Worm (Caenorhabditis elegans) whole organism, L1 larva: ENCODE measurements around the gene F12E12.1.

ENCODE experiments used
- aha-1 ChIP-seq: fragments of 150-350 bp; optimal IDR thresholded peaks from 2 replicates; lab custom pipeline; 2014; ENCODE audit warnings: missing biosample characterization, missing genetic modification characterization
- aly-2 ChIP-seq: fragments of 150-350 bp; optimal IDR thresholded peaks from 2 replicates; lab custom pipeline; 2014; ENCODE audit warnings: missing biosample characterization, missing genetic modification characterization
- ama-1 ChIP-seq: fragments of 150-350 bp; optimal IDR thresholded peaks from 2 replicates; lab custom pipeline; 2014
- ceh-82 ChIP-seq, 3 experiments: fragments of 150-350 bp in 1 of 3; sonication (generic microtip) in 2 of 3; optimal IDR thresholded peaks; 2 replicates each; lab custom pipeline; 2014 to 2017; ENCODE audit warnings: missing biosample characterization in 3 of 3, missing genetic modification characterization in 3 of 3
- dpl-1 ChIP-seq, 3 experiments: fragments of 150-350 bp in 2 of 3; sonication (generic microtip) in 1 of 3; optimal IDR thresholded peaks; 2 replicates each; lab custom pipeline; 2014 to 2017; ENCODE audit warnings: missing biosample characterization in 3 of 3, missing genetic modification characterization in 3 of 3, missing genetic modification reagents in 3 of 3
- egl-13 ChIP-seq: sonication (generic microtip); optimal IDR thresholded peaks from 2 replicates; lab custom pipeline; 2016; ENCODE audit warnings: missing genotype, missing genetic modification reagents, missing genetic modification characterization, missing compliant biosample characterization
- elt-3 ChIP-seq, 6 experiments: fragments of 150-350 bp in 1 of 6; sonication (generic microtip); optimal IDR thresholded peaks; 2 replicates each; lab custom pipeline; 2017 to 2018; ENCODE audit warnings: missing biosample characterization in 6 of 6, missing genetic modification characterization in 6 of 6, inconsistent platforms in 1 of 6
- jun-1 ChIP-seq: fragments of 150-350 bp; optimal IDR thresholded peaks from 2 replicates; lab custom pipeline; 2014; ENCODE audit warnings: missing biosample characterization, missing genetic modification reagents, missing genetic modification characterization
- lin-39 ChIP-seq: fragments of 150-350 bp; optimal IDR thresholded peaks from 2 replicates; lab custom pipeline; 2014; ENCODE audit warnings: missing biosample characterization, missing genetic modification reagents, missing genetic modification characterization
- nhr-11 ChIP-seq: fragments of 150-350 bp; optimal IDR thresholded peaks from 2 replicates; lab custom pipeline; 2014; ENCODE audit warnings: missing biosample characterization, missing genetic modification characterization
- swsn-7 ChIP-seq: sonication (generic microtip); optimal IDR thresholded peaks from 2 replicates; lab custom pipeline; 2016; ENCODE audit warnings: missing genetic modification characterization, missing compliant biosample characterization
- unc-130 ChIP-seq: fragments of 150-350 bp; optimal IDR thresholded peaks from 2 replicates; lab custom pipeline; 2017; ENCODE audit warnings: missing biosample characterization, missing genetic modification characterization, inconsistent platforms
- unc-62 ChIP-seq: fragments of 150-350 bp; optimal IDR thresholded peaks from 2 replicates; lab custom pipeline; 2014; ENCODE audit warnings: missing biosample characterization, missing genetic modification reagents, missing genetic modification characterization

DNA sequence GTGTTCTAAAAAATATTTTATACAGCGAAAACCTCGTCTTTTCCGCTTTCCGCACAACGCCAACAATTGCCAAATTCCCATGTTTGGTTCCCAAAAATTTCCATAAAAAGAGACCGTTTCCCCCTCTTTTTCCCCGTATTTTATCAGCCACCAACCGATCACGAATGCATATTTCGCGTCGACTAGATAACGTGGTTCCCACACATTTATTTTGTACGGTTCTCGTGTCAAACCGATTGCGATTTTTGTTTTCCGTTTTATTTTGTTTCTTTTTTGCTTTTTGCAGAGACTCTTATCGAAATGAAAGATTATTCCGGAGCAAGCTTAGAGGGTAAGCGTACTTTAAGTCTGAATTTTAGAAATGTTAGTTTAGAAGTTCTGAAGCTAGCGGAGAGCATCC is 20.7 kb upstream of the F12E12.1 start, which contains the start of gene C46E10.3:
- no peak for TF ChIP-seq unc-130 (tag; lab: Kevin White, UChicago)
- no peak for TF ChIP-seq aha-1 (tag; lab: Kevin White, UChicago)
- no peak for TF ChIP-seq ama-1 (lab: Kevin White, UChicago)
- TF ChIP-seq swsn-7 (tag; lab: Kevin White, UChicago) = no peak
- TF ChIP-seq aly-2 (tag; lab: Kevin White, UChicago) = no peak
- no peak for TF ChIP-seq unc-62 (GFP tag; lab: Kevin White, UChicago)
- TF ChIP-seq egl-13 (tag; lab: Kevin White, UChicago) = no peak
- no peak for TF ChIP-seq elt-3 (tag; optimal IDR thresholded peaks at IDR 0.05; lab: Kevin White, UChicago)
- TF ChIP-seq lin-39 (tag; lab: Kevin White, UChicago) = no peak
- TF ChIP-seq jun-1 = no peak
- TF ChIP-seq ceh-82 (tag; optimal IDR thresholded peaks at IDR 0.05; lab: Kevin White, UChicago) = no peak
- TF ChIP-seq nhr-11 = no peak
- TF ChIP-seq dpl-1 (GFP tag; optimal IDR thresholded peaks at IDR 0.05; lab: Kevin White, UChicago) = no peak
